Worm (Caenorhabditis elegans): ENCODE data around the gene K04B12.2.

K04B12.2 gene

DNA sequence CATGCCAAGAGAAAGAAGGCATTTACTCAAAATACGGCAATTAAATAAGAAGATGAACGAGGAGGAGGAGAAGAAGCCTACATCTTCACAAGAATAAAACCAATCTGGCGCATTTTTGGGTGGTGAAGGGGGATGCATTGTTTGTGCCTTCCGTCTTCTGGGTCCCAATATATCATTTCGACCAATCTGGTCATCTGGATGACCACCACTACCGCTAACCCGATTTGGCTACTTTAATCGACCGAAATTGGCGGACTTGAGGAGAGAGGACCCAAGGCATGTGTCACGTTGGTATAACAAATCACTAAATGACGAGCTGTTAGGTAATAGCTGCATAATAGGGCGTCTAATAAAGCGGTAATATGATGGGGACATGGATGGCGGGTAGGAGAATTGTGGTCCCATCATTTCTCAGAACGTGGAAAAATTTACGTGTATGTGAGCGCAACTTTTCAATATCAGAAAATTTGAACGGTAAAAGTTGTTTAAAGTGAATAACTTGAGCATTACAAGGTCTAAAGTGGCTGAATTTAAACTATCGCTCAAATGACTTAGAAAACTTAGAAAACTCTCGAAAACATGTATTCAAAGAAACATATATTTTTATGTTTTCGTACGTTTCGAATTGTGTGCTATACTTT, 3.9 kb downstream of the K04B12.2 start:
- TF ChIP-seq med-1 (GFP tag; optimal IDR thresholded peaks at IDR 0.05; ENCODE audit: insufficient read depth): no peak
- TF ChIP-seq ztf-29 (GFP tag; IDR thresholded peaks at IDR 0.05): 0 out of 2 replicates have a peak, but pooled peaks have one; percentile 5
- no peak for TF ChIP-seq cog-1 (tag; optimal IDR thresholded peaks at IDR 0.05)

ce11 chrII:14432100-14432499, 5.7 kb downstream of the K04B12.2 start:
- TF ChIP-seq flt-1 (GFP tag; IDR thresholded peaks at IDR 0.05) (no peak), med-1 (GFP tag; optimal IDR thresholded peaks at IDR 0.05; ENCODE audit: insufficient read depth) (no peak), T22C8.4 (GFP tag; IDR thresholded peaks at IDR 0.05) (no peak), tab-1 (GFP tag; IDR thresholded peaks at IDR 0.05) (no peak), ztf-23 (GFP tag; IDR thresholded peaks at IDR 0.05) (no peak), ref-1 (GFP tag; conservative IDR thresholded peaks at IDR 0.05) (no peak), ztf-29 (GFP tag; IDR thresholded peaks at IDR 0.05) (no peak), cog-1 (tag; optimal IDR thresholded peaks at IDR 0.05) (no peak), klf-2 (GFP tag; conservative IDR thresholded peaks at IDR 0.05) (no peak)

DNA sequence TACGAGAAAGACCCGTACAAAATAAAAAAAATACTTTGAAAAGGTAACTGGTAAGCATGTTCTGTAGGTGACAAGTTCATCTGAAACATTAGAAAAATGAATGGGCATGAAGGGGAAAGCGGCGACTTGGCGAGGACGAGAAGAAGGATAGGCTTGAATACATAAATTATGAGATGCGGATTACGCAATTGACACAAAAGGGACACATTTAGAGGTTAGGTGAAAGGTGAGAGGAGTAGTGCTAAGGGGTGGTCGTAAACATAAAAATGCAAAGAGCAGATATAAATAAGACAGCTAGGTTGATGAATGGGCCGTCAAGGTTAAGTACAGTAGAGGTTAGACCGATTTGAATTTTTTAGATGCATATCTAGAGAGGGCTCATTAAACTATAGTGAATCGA, 8.9 kb downstream of the K04B12.2 start:
- TF ChIP-seq tab-1 (GFP tag; IDR thresholded peaks at IDR 0.05) (no peak), klf-2 (GFP tag; conservative IDR thresholded peaks at IDR 0.05) (no peak), ref-1 (GFP tag; conservative IDR thresholded peaks at IDR 0.05) (no peak), med-1 (GFP tag; optimal IDR thresholded peaks at IDR 0.05; ENCODE audit: insufficient read depth) (no peak), cog-1 (tag; optimal IDR thresholded peaks at IDR 0.05) (no peak), ztf-23 (GFP tag; IDR thresholded peaks at IDR 0.05) (no peak), ztf-29 (GFP tag; IDR thresholded peaks at IDR 0.05) (no peak), flt-1 (GFP tag; IDR thresholded peaks at IDR 0.05) (no peak), T22C8.4 (GFP tag; IDR thresholded peaks at IDR 0.05) (no peak)

ce11 chrII:14427714-14428113, 10.1 kb downstream of the K04B12.2 start:
- TF ChIP-seq ztf-29 (GFP tag; IDR thresholded peaks at IDR 0.05) (no peak), flt-1 (GFP tag; IDR thresholded peaks at IDR 0.05) (no peak), tab-1 (GFP tag; IDR thresholded peaks at IDR 0.05) (no peak), ref-1 (GFP tag; conservative IDR thresholded peaks at IDR 0.05) (no peak)

DNA sequence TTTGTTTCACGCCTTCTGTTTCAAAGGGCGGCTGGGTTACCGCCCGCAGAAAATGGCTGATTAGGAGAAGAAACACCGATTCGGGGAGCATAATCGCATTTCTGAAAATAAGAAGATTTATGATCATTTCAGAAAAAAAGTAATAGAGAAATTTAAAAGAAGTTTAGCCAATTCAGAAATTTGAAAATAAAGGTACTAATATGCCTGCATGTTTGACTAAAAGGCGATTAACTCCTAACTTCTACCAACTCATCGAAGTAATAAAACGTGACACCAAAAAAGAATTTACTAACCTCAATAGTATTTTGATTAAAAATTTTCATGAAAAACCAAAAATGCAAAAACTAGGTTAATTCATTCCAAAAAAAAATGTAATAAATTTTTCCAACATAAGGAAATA, 13.0 kb downstream of the K04B12.2 start, which contains the start of gene plx-2:
Gene plx-2, minus strand, starts transcription at position 101 of the 400 bp plus-strand sequence.
- TF ChIP-seq klf-2 (GFP tag; conservative IDR thresholded peaks at IDR 0.05): no peak
- TF ChIP-seq ref-1 (GFP tag; conservative IDR thresholded peaks at IDR 0.05): no peak
- TF ChIP-seq T22C8.4 (GFP tag; IDR thresholded peaks at IDR 0.05): no peak

- no peak for TF ChIP-seq flt-1 (GFP tag; IDR thresholded peaks at IDR 0.05)
- TF ChIP-seq med-1 (GFP tag; optimal IDR thresholded peaks at IDR 0.05; ENCODE audit: insufficient read depth): no peak
- no peak for TF ChIP-seq ref-1 (GFP tag; conservative IDR thresholded peaks at IDR 0.05)
- TF ChIP-seq cog-1 (tag; optimal IDR thresholded peaks at IDR 0.05): no peak
- TF ChIP-seq tab-1 (GFP tag; IDR thresholded peaks at IDR 0.05): no peak
- TF ChIP-seq ztf-29 (GFP tag; IDR thresholded peaks at IDR 0.05): no peak
These were observed 20.8 kb downstream of the K04B12.2 start for ce11 chrII:14416988-14417387.

- TF ChIP-seq ztf-29 (GFP tag; IDR thresholded peaks at IDR 0.05) (no peak), T22C8.4 (GFP tag; IDR thresholded peaks at IDR 0.05) (no peak), flt-1 (GFP tag; IDR thresholded peaks at IDR 0.05) (no peak), med-1 (GFP tag; optimal IDR thresholded peaks at IDR 0.05; ENCODE audit: insufficient read depth) (no peak), cog-1 (tag; optimal IDR thresholded peaks at IDR 0.05) (no peak), klf-2 (GFP tag; conservative IDR thresholded peaks at IDR 0.05) (no peak), ztf-23 (GFP tag; IDR thresholded peaks at IDR 0.05) (no peak), tab-1 (GFP tag; IDR thresholded peaks at IDR 0.05) (no peak), ref-1 (GFP tag; conservative IDR thresholded peaks at IDR 0.05) (no peak)
These were observed 22.3 kb downstream of the K04B12.2 start for ce11 chrII:14415427-14415826.

DNA sequence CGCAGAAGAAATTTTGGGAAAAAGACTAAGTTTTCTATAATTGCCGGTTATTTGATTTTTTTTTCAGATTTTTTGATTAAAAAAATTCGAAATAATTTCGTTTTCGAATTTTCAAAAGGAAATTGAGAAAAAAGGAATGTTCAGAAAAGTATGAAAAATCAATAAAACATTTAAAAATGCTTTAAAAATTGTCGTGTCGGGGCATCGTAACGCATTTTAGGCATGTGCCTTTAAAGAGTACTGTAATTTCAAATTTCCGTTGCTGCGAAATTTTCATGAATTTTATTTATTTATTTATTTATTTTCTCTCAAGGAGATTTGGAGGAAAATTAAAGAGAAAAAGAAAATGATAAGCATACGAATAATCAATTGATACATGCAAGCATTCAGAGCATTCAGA, 24.1 kb downstream of the K04B12.2 start:
- TF ChIP-seq med-1 (GFP tag; optimal IDR thresholded peaks at IDR 0.05; ENCODE audit: insufficient read depth) (no peak), ref-1 (GFP tag; conservative IDR thresholded peaks at IDR 0.05) (no peak), ztf-29 (GFP tag; IDR thresholded peaks at IDR 0.05) (no peak), T22C8.4 (GFP tag; IDR thresholded peaks at IDR 0.05) (no peak), tab-1 (GFP tag; IDR thresholded peaks at IDR 0.05) (no peak), cog-1 (tag; optimal IDR thresholded peaks at IDR 0.05) (no peak)

- no peak for TF ChIP-seq ztf-23 (GFP tag; IDR thresholded peaks at IDR 0.05)
- TF ChIP-seq klf-2 (GFP tag; conservative IDR thresholded peaks at IDR 0.05): no peak
- TF ChIP-seq ztf-29 (GFP tag; IDR thresholded peaks at IDR 0.05): no peak
- TF ChIP-seq cog-1 (tag; optimal IDR thresholded peaks at IDR 0.05): no peak
- TF ChIP-seq med-1 (GFP tag; optimal IDR thresholded peaks at IDR 0.05; ENCODE audit: insufficient read depth): no peak
- no peak for TF ChIP-seq T22C8.4 (GFP tag; IDR thresholded peaks at IDR 0.05)
- TF ChIP-seq tab-1 (GFP tag; IDR thresholded peaks at IDR 0.05): no peak
- TF ChIP-seq flt-1 (GFP tag; IDR thresholded peaks at IDR 0.05): no peak
- no peak for TF ChIP-seq ref-1 (GFP tag; conservative IDR thresholded peaks at IDR 0.05)
These were observed 24.7 kb downstream of the K04B12.2 start, which contains the start of gene exl-1 for ce11 chrII:14413035-14413525. exl-1 (minus strand) TSS chrII:14413475.

DNA sequence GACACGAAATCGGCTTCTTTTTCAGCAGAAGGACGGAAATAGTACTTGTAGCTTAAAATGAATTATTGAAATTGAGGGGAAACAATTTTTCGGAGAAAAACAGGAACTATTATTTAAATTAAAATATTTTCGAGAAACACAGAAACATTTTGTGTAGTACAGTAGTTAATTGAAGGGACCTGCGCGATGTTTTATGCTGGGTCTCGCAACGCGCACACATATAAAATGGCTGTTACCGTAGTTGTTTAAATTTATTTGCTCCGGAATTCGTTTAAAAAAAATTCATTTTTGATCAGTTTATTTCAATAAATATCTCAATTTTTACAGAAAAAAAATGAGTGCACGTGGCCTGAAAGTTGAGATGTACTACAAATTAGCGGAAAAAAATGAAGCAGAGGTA, 27.0 kb downstream of the K04B12.2 start, which contains the start of gene dsb-2:
Gene dsb-2, plus strand, starts transcription at position 328 of the 400 bp plus-strand sequence.
- TF ChIP-seq klf-2 (GFP tag; conservative IDR thresholded peaks at IDR 0.05) (no peak), T22C8.4 (GFP tag; IDR thresholded peaks at IDR 0.05) (no peak), cog-1 (tag; optimal IDR thresholded peaks at IDR 0.05) (no peak), ztf-29 (GFP tag; IDR thresholded peaks at IDR 0.05) (no peak), tab-1 (GFP tag; IDR thresholded peaks at IDR 0.05) (no peak), ref-1 (GFP tag; conservative IDR thresholded peaks at IDR 0.05) (no peak), ztf-23 (GFP tag; IDR thresholded peaks at IDR 0.05) (no peak), flt-1 (GFP tag; IDR thresholded peaks at IDR 0.05) (no peak)
